Worm (Caenorhabditis elegans): ENCODE results near the gene clec-229.

ce11 chrV:15377903-15378302 lies 36.6 kb upstream of the clec-229 start, which contains the start of gene srh-122:
- TF ChIP-seq hlh-15 (tag; optimal IDR thresholded peaks at IDR 0.05) (no peak), unc-86 (tag; optimal IDR thresholded peaks at IDR 0.05) (no peak), tbx-7 (tag; optimal IDR thresholded peaks at IDR 0.05) (no peak), pros-1 (tag; optimal IDR thresholded peaks at IDR 0.05) (no peak), npax-4 (tag; optimal IDR thresholded peaks at IDR 0.05) (no peak), T23F11.4 (GFP tag; optimal IDR thresholded peaks at IDR 0.05) (no peak), elt-2 (tag; optimal IDR thresholded peaks at IDR 0.05) (no peak), pat-9 (tag; optimal IDR thresholded peaks at IDR 0.05) (no peak), ceh-2 (tag; optimal IDR thresholded peaks at IDR 0.05) (no peak), mec-3 (tag; optimal IDR thresholded peaks at IDR 0.05; ENCODE audit: borderline replicate concordance) (no peak), ztf-16 (tag; optimal IDR thresholded peaks at IDR 0.05) (no peak), Y22D7AL.16 (tag; optimal IDR thresholded peaks at IDR 0.05) (no peak), unc-42 (tag; optimal IDR thresholded peaks at IDR 0.05) (no peak)

Measured in whole organism, late embryonic.